Worm (Caenorhabditis elegans) whole organism, L2 larva: ENCODE measurements around the gene srlf-37.

ENCODE experiments used
- ZK546.5 ChIP-seq: sonication (generic microtip); optimal IDR thresholded peaks from 2 replicates; lab custom pipeline; 2017; ENCODE audit warnings: missing biosample characterization, missing genetic modification characterization
- ceh-82 ChIP-seq: fragments of 150-350 bp; optimal IDR thresholded peaks from 2 replicates; lab custom pipeline; 2014; ENCODE audit warnings: missing biosample characterization, missing genetic modification characterization
- elt-3 ChIP-seq: sonication (generic microtip); optimal IDR thresholded peaks from 2 replicates; lab custom pipeline; 2017; ENCODE audit warnings: missing biosample characterization, missing genetic modification characterization
- fos-1 ChIP-seq: fragments of 150-350 bp; optimal IDR thresholded peaks from 2 replicates; lab custom pipeline; 2014; ENCODE audit warnings: missing biosample characterization, missing genetic modification characterization
- lin-11 ChIP-seq: fragments of 150-350 bp; sonication (generic microtip); optimal IDR thresholded peaks from 2 replicates; lab custom pipeline; 2014; ENCODE audit warnings: missing biosample characterization, missing genetic modification characterization, inconsistent platforms, mixed read lengths
- mbf-1 ChIP-seq: sonication (generic microtip); optimal IDR thresholded peaks from 2 replicates; lab custom pipeline; 2017; ENCODE audit warnings: missing biosample characterization, missing genetic modification characterization
- mdl-1 ChIP-seq, 2 experiments: fragments of 150-350 bp in 1 of 2; sonication (generic microtip) in 1 of 2; optimal IDR thresholded peaks; 2 replicates each; lab custom pipeline; 2017; ENCODE audit warnings: missing biosample characterization in 2 of 2, missing genetic modification characterization in 2 of 2
- nhr-12 ChIP-seq: fragments of 150-350 bp; optimal IDR thresholded peaks from 2 replicates; lab custom pipeline; 2014; ENCODE audit warnings: missing biosample characterization, missing genetic modification characterization
- nhr-237 ChIP-seq: fragments of 150-350 bp; optimal IDR thresholded peaks from 2 replicates; lab custom pipeline; 2014; ENCODE audit warnings: missing biosample characterization, missing genetic modification characterization
- nhr-6 ChIP-seq: fragments of 150-350 bp; optimal IDR thresholded peaks from 2 replicates; lab custom pipeline; 2014; ENCODE audit warnings: missing biosample characterization, missing genetic modification characterization
- sem-4 ChIP-seq: fragments of 150-350 bp; optimal IDR thresholded peaks from 2 replicates; lab custom pipeline; 2014; ENCODE audit warnings: missing biosample characterization, missing genetic modification reagents, missing genetic modification characterization
- unc-62 ChIP-seq: fragments of 150-350 bp; optimal IDR thresholded peaks from 2 replicates; lab custom pipeline; 2014; ENCODE audit warnings: missing biosample characterization, missing genetic modification reagents, missing genetic modification characterization
- ztf-11 ChIP-seq: sonication (generic microtip); optimal IDR thresholded peaks from 2 replicates; lab custom pipeline; 2017; ENCODE audit warnings: missing biosample characterization, missing genetic modification characterization

DNA sequence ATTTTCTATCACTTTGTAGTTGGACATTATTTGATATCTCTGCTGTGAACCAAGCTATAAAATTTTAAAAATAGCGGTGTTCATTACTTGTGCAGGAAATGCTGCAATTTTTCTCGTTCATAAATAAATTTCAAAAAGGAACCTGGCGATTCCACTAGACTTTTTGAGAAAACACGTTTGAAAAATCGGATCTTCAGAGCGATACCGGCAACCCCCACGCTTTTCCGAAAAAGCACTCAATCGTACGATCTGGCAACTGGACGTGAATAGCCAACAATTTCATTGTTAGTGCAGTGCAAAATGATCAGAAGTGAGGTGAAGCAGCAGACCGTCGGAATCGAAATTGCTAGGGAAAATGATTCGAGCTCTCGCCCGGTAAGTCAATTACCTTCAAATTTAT lies 22.4 kb downstream of the srlf-37 start, which contains the start of gene nstp-7:
- no peak for TF ChIP-seq elt-3 (tag; lab: Kevin White, UChicago)
- no peak for TF ChIP-seq unc-62 (GFP tag; lab: Kevin White, UChicago)
- no peak for TF ChIP-seq nhr-237
- TF ChIP-seq ztf-11 (tag; lab: Kevin White, UChicago) = no peak
- TF ChIP-seq mbf-1 (tag; lab: Kevin White, UChicago) = no peak
- no peak for TF ChIP-seq sem-4 (tag; lab: Kevin White, UChicago)
- no peak for TF ChIP-seq ZK546.5
- TF ChIP-seq mdl-1 (tag; optimal IDR thresholded peaks at IDR 0.05; lab: Kevin White, UChicago) = no peak
- TF ChIP-seq nhr-6 (tag; lab: Kevin White, UChicago) = no peak
- TF ChIP-seq nhr-12 (tag; lab: Kevin White, UChicago) = no peak
- TF ChIP-seq fos-1 = no peak
- no peak for TF ChIP-seq lin-11 (tag; lab: Kevin White, UChicago)
- no peak for TF ChIP-seq ceh-82 (tag; lab: Kevin White, UChicago)
